Worm (Caenorhabditis elegans) whole organism, mixed stage, embryonic: ENCODE results near the gene tsr-1.

Experiments
- blmp-1 ChIP-seq: fragments of 150-350 bp; optimal IDR thresholded peaks from 2 replicates; lab custom pipeline; 2014; ENCODE audit warnings: missing biosample characterization, missing genetic modification characterization
- elt-3 ChIP-seq: fragments of 150-350 bp; optimal IDR thresholded peaks from 2 replicates; lab custom pipeline; 2014; ENCODE audit warnings: missing biosample characterization, missing genetic modification characterization
- ham-2 ChIP-seq: fragments of 200-800 bp; sonication (Bioruptor generic); optimal IDR thresholded peaks from 2 replicates; lab custom pipeline; 2018; ENCODE audit warnings: mild to moderate bottlenecking, missing genetic modification characterization, missing compliant biosample characterization
- lin-13 ChIP-seq: fragments of 150-350 bp; optimal IDR thresholded peaks from 2 replicates; lab custom pipeline; 2014; ENCODE audit warnings: missing biosample characterization, missing genetic modification characterization
- lin-32 ChIP-seq: fragments of 200-800 bp; sonication (Bioruptor generic); optimal IDR thresholded peaks from 2 replicates; lab custom pipeline; 2018; ENCODE audit warnings: mild to moderate bottlenecking, missing genetic modification characterization, missing compliant biosample characterization
- mab-5 ChIP-seq: fragments of 150-350 bp; optimal IDR thresholded peaks from 2 replicates; lab custom pipeline; 2014; ENCODE audit warnings: missing biosample characterization, missing genetic modification characterization
- pha-4 ChIP-seq: fragments of 150-350 bp; optimal IDR thresholded peaks from 2 replicates; lab custom pipeline; 2018; ENCODE audit warnings: missing biosample characterization, missing genetic modification reagents, missing genetic modification characterization
- unc-120 ChIP-seq: sonication (generic microtip); optimal IDR thresholded peaks from 2 replicates; lab custom pipeline; 2017; ENCODE audit warnings: missing genetic modification characterization, missing compliant biosample characterization; ENCODE audit not compliant: poor library complexity, severe bottlenecking
- unc-62 ChIP-seq: fragments of 150-350 bp; optimal IDR thresholded peaks from 2 replicates; lab custom pipeline; 2014; ENCODE audit warnings: missing biosample characterization, missing genetic modification reagents, missing genetic modification characterization

DNA sequence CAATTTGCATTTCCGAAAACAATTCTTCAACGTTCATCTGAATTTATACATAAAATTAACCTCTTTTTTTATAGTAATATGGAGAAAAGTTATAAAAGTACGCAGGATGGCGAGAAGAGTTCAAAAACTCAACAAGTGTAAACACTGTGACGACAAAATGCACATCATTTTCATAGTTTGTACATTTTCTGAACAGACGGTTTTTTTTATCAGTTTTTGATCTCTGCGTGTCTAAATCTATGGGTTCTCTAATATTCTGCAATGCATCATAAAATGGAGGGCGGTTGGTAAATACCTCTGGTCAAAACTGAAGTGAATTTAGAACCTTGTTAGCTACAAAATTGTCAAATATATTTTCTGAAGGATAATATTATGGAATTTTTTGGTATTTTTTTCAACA is 57.7 kb downstream of the tsr-1 start, which contains the start of gene fbxa-4:
- TF ChIP-seq ham-2 (GFP tag; lab: Kevin White, UChicago) (no peak), lin-13 (tag; lab: Kevin White, UChicago) (no peak), blmp-1 (no peak), elt-3 (no peak), unc-120 (no peak), pha-4 (tag; lab: Kevin White, UChicago) (no peak), unc-62 (GFP tag; lab: Kevin White, UChicago) (no peak), lin-32 (GFP tag; lab: Kevin White, UChicago) (no peak), mab-5 (tag; lab: Kevin White, UChicago) (no peak)
